Fruit fly (Drosophila melanogaster) S2 (cell line): ENCODE measurements around the gene CG31798.

Experiments
- CG8478 ChIP-seq: fragments of >200 bp; optimal IDR thresholded peaks from 2 replicates; lab custom pipeline; 2018
- CTCF ChIP-seq, 2 experiments: fragments of >200 bp; optimal IDR thresholded peaks; 2 replicates each; lab custom pipeline; 2018

The CG31798 gene

dm6 chr2L:19393703-19394210, at the start of gene CG31798:
Gene CG31798, plus strand, starts transcription at chr2L:19394160.
- no peak for TF ChIP-seq CG8478
- peak; percentile 54 to 75 for TF ChIP-seq CTCF (optimal IDR thresholded peaks at IDR 0.05; lab: Kevin White, UChicago)

- TF ChIP-seq CTCF (optimal IDR thresholded peaks at IDR 0.05; lab: Kevin White, UChicago) (no peak), CG8478 (no peak)
These were observed 35.9 kb upstream of the CG31798 start for dm6 chr2L:19358017-19358471.

- TF ChIP-seq CG8478 (no peak), CTCF (optimal IDR thresholded peaks at IDR 0.05; lab: Kevin White, UChicago) (no peak)
These were observed 34.0 kb upstream of the CG31798 start for dm6 chr2L:19359802-19360429.

- TF ChIP-seq CTCF (optimal IDR thresholded peaks at IDR 0.05; lab: Kevin White, UChicago): no peak
- no peak for TF ChIP-seq CG8478
These were observed 32.3 kb upstream of the CG31798 start for dm6 chr2L:19361632-19362142.

- no peak for TF ChIP-seq CG8478
These were observed 31.1 kb upstream of the CG31798 start, which contains the start of gene dnt for dm6 chr2L:19362734-19363363. Gene dnt, minus strand, starts transcription at chr2L:19363227.

dm6 chr2L:19363530-19363929, 30.4 kb upstream of the CG31798 start:
- TF ChIP-seq CG8478 (no peak), CTCF (optimal IDR thresholded peaks at IDR 0.05; lab: Kevin White, UChicago) (peak; percentile 88 to 92)

dm6 chr2L:19364075-19364474, 29.9 kb upstream of the CG31798 start, which contains the start of gene CG13086:
Gene CG13086, plus strand, starts transcription at chr2L:19364375.
- no peak for TF ChIP-seq CG8478
- no peak for TF ChIP-seq CTCF (optimal IDR thresholded peaks at IDR 0.05; lab: Kevin White, UChicago)

- TF ChIP-seq CTCF (optimal IDR thresholded peaks at IDR 0.05; lab: Kevin White, UChicago) (no peak), CG8478 (no peak)
These were observed 29.3 kb upstream of the CG31798 start for dm6 chr2L:19364622-19365021.

dm6 chr2L:19366301-19366700, 27.7 kb upstream of the CG31798 start:
- TF ChIP-seq CTCF (optimal IDR thresholded peaks at IDR 0.05; lab: Kevin White, UChicago): no peak
- no peak for TF ChIP-seq CG8478

- TF ChIP-seq CTCF (optimal IDR thresholded peaks at IDR 0.05; lab: Kevin White, UChicago) (no peak), CG8478 (no peak)
These were observed 27.2 kb upstream of the CG31798 start for dm6 chr2L:19366730-19367129.

- TF ChIP-seq CG8478 (no peak), CTCF (optimal IDR thresholded peaks at IDR 0.05; lab: Kevin White, UChicago) (no peak)
These were observed 23.9 kb upstream of the CG31798 start, which contains the start of gene CG17349 for dm6 chr2L:19370046-19370445. Gene CG17349, plus strand, starts transcription at chr2L:19370445.

- TF ChIP-seq CTCF (optimal IDR thresholded peaks at IDR 0.05; lab: Kevin White, UChicago) (no peak), CG8478 (no peak)
These were observed 20.2 kb upstream of the CG31798 start for dm6 chr2L:19373809-19374208.

dm6 chr2L:19376145-19376544, 17.8 kb upstream of the CG31798 start:
- TF ChIP-seq CTCF (optimal IDR thresholded peaks at IDR 0.05; lab: Kevin White, UChicago) (no peak), CG8478 (no peak)

dm6 chr2L:19377129-19378083, 16.6 kb upstream of the CG31798 start:
- TF ChIP-seq CTCF (optimal IDR thresholded peaks at IDR 0.05; lab: Kevin White, UChicago): no peak
- no peak for TF ChIP-seq CG8478

dm6 chr2L:19378620-19379019, 15.3 kb upstream of the CG31798 start:
- TF ChIP-seq CG8478: no peak
- TF ChIP-seq CTCF (optimal IDR thresholded peaks at IDR 0.05; lab: Kevin White, UChicago): peak; percentile 6 to 45
